Worm (Caenorhabditis elegans) whole organism, L2 larva: ENCODE measurements around the gene srx-66.

Source experiments
- F13H6.1 ChIP-seq: sonication (generic microtip); optimal IDR thresholded peaks from 2 replicates; lab custom pipeline; 2016; ENCODE audit warnings: missing genetic modification characterization, missing compliant biosample characterization
- R02D3.7 ChIP-seq: fragments of 150-350 bp; optimal IDR thresholded peaks from 2 replicates; lab custom pipeline; 2014; ENCODE audit warnings: missing biosample characterization, missing genetic modification characterization
- Y55F3AM.14 ChIP-seq: fragments of 200-800 bp; sonication (Bioruptor generic); optimal IDR thresholded peaks from 2 replicates; lab custom pipeline; 2018; ENCODE audit warnings: mild to moderate bottlenecking, missing genetic modification characterization, missing compliant biosample characterization
- ZK546.5 ChIP-seq: sonication (generic microtip); optimal IDR thresholded peaks from 2 replicates; lab custom pipeline; 2017; ENCODE audit warnings: missing biosample characterization, missing genetic modification characterization
- alr-1 ChIP-seq: fragments of 150-350 bp; optimal IDR thresholded peaks from 2 replicates; lab custom pipeline; 2014; ENCODE audit warnings: missing biosample characterization, missing genetic modification characterization
- aly-2 ChIP-seq: fragments of 150-350 bp; optimal IDR thresholded peaks from 2 replicates; lab custom pipeline; 2014; ENCODE audit warnings: missing biosample characterization, missing genetic modification characterization
- ama-1 ChIP-seq: fragments of 150-350 bp; optimal IDR thresholded peaks from 2 replicates; lab custom pipeline; 2018; ENCODE audit warnings: inconsistent platforms
- ceh-82 ChIP-seq: fragments of 150-350 bp; optimal IDR thresholded peaks from 2 replicates; lab custom pipeline; 2014; ENCODE audit warnings: missing biosample characterization, missing genetic modification characterization
- dmd-4 ChIP-seq: sonication (generic microtip); optimal IDR thresholded peaks from 2 replicates; lab custom pipeline; 2017; ENCODE audit warnings: missing biosample characterization, missing genetic modification characterization
- egl-27 ChIP-seq: sonication (generic microtip); optimal IDR thresholded peaks from 3 replicates; lab custom pipeline; 2017; ENCODE audit warnings: missing biosample characterization, missing genetic modification reagents, missing genetic modification characterization
- elt-1 ChIP-seq: fragments of 150-350 bp; optimal IDR thresholded peaks from 2 replicates; lab custom pipeline; 2014; ENCODE audit warnings: missing biosample characterization, missing genetic modification characterization
- elt-3 ChIP-seq: sonication (generic microtip); optimal IDR thresholded peaks from 2 replicates; lab custom pipeline; 2017; ENCODE audit warnings: missing biosample characterization, missing genetic modification characterization
- fos-1 ChIP-seq: fragments of 150-350 bp; optimal IDR thresholded peaks from 2 replicates; lab custom pipeline; 2014; ENCODE audit warnings: missing biosample characterization, missing genetic modification characterization
- gmeb-1 ChIP-seq: fragments of 150-350 bp; optimal IDR thresholded peaks from 2 replicates; lab custom pipeline; 2014; ENCODE audit warnings: missing biosample characterization, missing genetic modification characterization
- lin-13 ChIP-seq: fragments of 150-350 bp; optimal IDR thresholded peaks from 2 replicates; lab custom pipeline; 2014; ENCODE audit warnings: missing biosample characterization, missing genetic modification reagents, missing genetic modification characterization
- lin-39 ChIP-seq: fragments of 150-350 bp; optimal IDR thresholded peaks from 2 replicates; lab custom pipeline; 2014; ENCODE audit warnings: missing biosample characterization, missing genetic modification reagents, missing genetic modification characterization
- lsy-2 ChIP-seq, 2 experiments: fragments of 150-350 bp in 1 of 2; sonication (generic microtip) in 1 of 2; optimal IDR thresholded peaks; 2 replicates each; lab custom pipeline; 2014 to 2017; ENCODE audit warnings: missing biosample characterization in 2 of 2, missing genetic modification characterization in 2 of 2
- mab-5 ChIP-seq: fragments of 150-350 bp; optimal IDR thresholded peaks from 2 replicates; lab custom pipeline; 2014; ENCODE audit warnings: missing biosample characterization, missing genetic modification characterization
- mbf-1 ChIP-seq: sonication (generic microtip); optimal IDR thresholded peaks from 2 replicates; lab custom pipeline; 2017; ENCODE audit warnings: missing biosample characterization, missing genetic modification characterization
- mdl-1 ChIP-seq, 2 experiments: fragments of 150-350 bp in 1 of 2; sonication (generic microtip) in 1 of 2; optimal IDR thresholded peaks; 2 replicates each; lab custom pipeline; 2017; ENCODE audit warnings: missing biosample characterization in 2 of 2, missing genetic modification characterization in 2 of 2
- nhr-10 ChIP-seq: sonication (generic microtip); optimal IDR thresholded peaks from 2 replicates; lab custom pipeline; 2017; ENCODE audit warnings: missing biosample characterization, missing genetic modification characterization
- nhr-11 ChIP-seq: fragments of 150-350 bp; optimal IDR thresholded peaks from 2 replicates; lab custom pipeline; 2014; ENCODE audit warnings: missing biosample characterization, missing genetic modification characterization
- nhr-12 ChIP-seq: fragments of 150-350 bp; optimal IDR thresholded peaks from 2 replicates; lab custom pipeline; 2014; ENCODE audit warnings: missing biosample characterization, missing genetic modification characterization
- nhr-129 ChIP-seq: fragments of 150-350 bp; optimal IDR thresholded peaks from 2 replicates; lab custom pipeline; 2014; ENCODE audit warnings: missing biosample characterization, missing genetic modification characterization
- nhr-21 ChIP-seq: fragments of 150-350 bp; optimal IDR thresholded peaks from 2 replicates; lab custom pipeline; 2014; ENCODE audit warnings: missing biosample characterization, missing genetic modification characterization
- nhr-23 ChIP-seq: fragments of 150-350 bp; optimal IDR thresholded peaks from 2 replicates; lab custom pipeline; 2014; ENCODE audit warnings: missing biosample characterization, missing genetic modification reagents, missing genetic modification characterization
- nhr-25 ChIP-seq: fragments of 150-350 bp; sonication (generic microtip); optimal IDR thresholded peaks from 3 replicates; lab custom pipeline; 2014; ENCODE audit warnings: missing biosample characterization, missing genetic modification characterization
- nhr-6 ChIP-seq: fragments of 150-350 bp; optimal IDR thresholded peaks from 2 replicates; lab custom pipeline; 2014; ENCODE audit warnings: missing biosample characterization, missing genetic modification characterization
- nhr-77 ChIP-seq: fragments of 150-350 bp; optimal IDR thresholded peaks from 2 replicates; lab custom pipeline; 2014; ENCODE audit warnings: missing biosample characterization, missing genetic modification characterization
- peb-1 ChIP-seq: fragments of 150-350 bp; optimal IDR thresholded peaks from 2 replicates; lab custom pipeline; 2014; ENCODE audit warnings: missing biosample characterization, missing genetic modification characterization
- sem-4 ChIP-seq: fragments of 150-350 bp; optimal IDR thresholded peaks from 2 replicates; lab custom pipeline; 2014; ENCODE audit warnings: missing biosample characterization, missing genetic modification reagents, missing genetic modification characterization
- skn-1 ChIP-seq: sonication (generic microtip); optimal IDR thresholded peaks from 2 replicates; lab custom pipeline; 2017; ENCODE audit warnings: missing biosample characterization, missing genetic modification characterization
- sma-3 ChIP-seq: sonication (generic microtip); optimal IDR thresholded peaks from 2 replicates; lab custom pipeline; 2016; ENCODE audit warnings: missing genetic modification reagents, missing genetic modification characterization, missing compliant biosample characterization
- sma-9 ChIP-seq, 2 experiments: fragments of 150-350 bp in 1 of 2; sonication (generic microtip) in 1 of 2; optimal IDR thresholded peaks; 2 replicates each; lab custom pipeline; 2014 to 2016; ENCODE audit warnings: missing genetic modification characterization in 2 of 2, mild to moderate bottlenecking in 1 of 2, missing biosample characterization in 1 of 2, missing compliant biosample characterization in 1 of 2, missing genetic modification reagents in 1 of 2, moderate library complexity in 1 of 2
- snpc-4 ChIP-seq: fragments of 150-350 bp; optimal IDR thresholded peaks from 2 replicates; lab custom pipeline; 2014; ENCODE audit warnings: missing biosample characterization, missing genetic modification characterization
- unc-39 ChIP-seq: fragments of 150-350 bp; optimal IDR thresholded peaks from 2 replicates; lab custom pipeline; 2014; ENCODE audit warnings: missing biosample characterization, missing genetic modification characterization
- unc-62 ChIP-seq: fragments of 150-350 bp; optimal IDR thresholded peaks from 2 replicates; lab custom pipeline; 2014; ENCODE audit warnings: missing biosample characterization, missing genetic modification reagents, missing genetic modification characterization
- ztf-1 ChIP-seq: fragments of 200-800 bp; sonication (Bioruptor generic); conservative IDR thresholded peaks from 2 replicates; pipeline ENCODE4 v1.3.6; 2022; ENCODE audit warnings: missing genetic modification characterization, missing compliant biosample characterization
- ztf-11 ChIP-seq: sonication (generic microtip); optimal IDR thresholded peaks from 2 replicates; lab custom pipeline; 2017; ENCODE audit warnings: missing biosample characterization, missing genetic modification characterization
- ztf-4 ChIP-seq: fragments of 150-350 bp; optimal IDR thresholded peaks from 2 replicates; lab custom pipeline; 2014; ENCODE audit warnings: missing biosample characterization, missing genetic modification characterization

srx-66 gene

ce11 chrV:3943364-3943763, 24.0 kb downstream of the srx-66 start:
- TF ChIP-seq Y55F3AM.14 (GFP tag; lab: Kevin White, UChicago) = no peak
- no peak for TF ChIP-seq mab-5 (tag; lab: Kevin White, UChicago)
- no peak for TF ChIP-seq lsy-2 (tag; optimal IDR thresholded peaks at IDR 0.05; lab: Kevin White, UChicago)
- TF ChIP-seq sma-3 (GFP tag; lab: Kevin White, UChicago) = no peak
- no peak for TF ChIP-seq snpc-4
- no peak for TF ChIP-seq sma-9 (GFP tag; optimal IDR thresholded peaks at IDR 0.05; lab: Kevin White, UChicago)
- no peak for TF ChIP-seq sma-9 (tag; optimal IDR thresholded peaks at IDR 0.05; lab: Kevin White, UChicago)
- no peak for TF ChIP-seq gmeb-1 (tag; lab: Kevin White, UChicago)
- TF ChIP-seq skn-1 = no peak
- no peak for TF ChIP-seq elt-1
- no peak for TF ChIP-seq alr-1 (tag; lab: Kevin White, UChicago)
- TF ChIP-seq ztf-1 (GFP tag; lab: Robert Waterston, UW) = no peak
- no peak for TF ChIP-seq nhr-25 (tag; lab: Kevin White, UChicago)
- TF ChIP-seq F13H6.1 = no peak
- TF ChIP-seq aly-2 (tag; lab: Kevin White, UChicago) = no peak
- TF ChIP-seq ceh-82 = no peak

DNA sequence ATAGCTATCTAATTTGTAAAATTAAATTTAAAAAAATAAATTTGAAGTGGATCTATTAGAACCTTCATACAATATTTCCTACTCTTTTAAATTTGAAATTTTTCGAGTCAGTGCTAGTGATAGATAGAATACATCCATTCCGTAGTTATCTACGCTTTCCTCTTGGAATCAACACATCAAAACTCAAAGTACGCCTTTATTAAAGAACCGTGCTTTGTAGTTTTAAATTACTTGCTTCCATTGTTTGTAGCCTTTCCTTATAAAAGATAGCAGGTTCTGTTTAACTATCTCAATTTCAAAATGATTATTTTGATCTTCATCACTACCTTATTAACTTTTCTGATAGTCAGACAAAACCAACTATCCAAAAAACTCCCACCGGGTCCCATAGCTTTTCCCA, 25.7 kb downstream of the srx-66 start, which contains the start of gene cyp-35B3:
Gene cyp-35B3 (plus strand): TSS at position 301 of the 400 bp plus-strand sequence.
- TF ChIP-seq dmd-4 = no peak
- no peak for TF ChIP-seq nhr-11 (tag; lab: Kevin White, UChicago)
- no peak for TF ChIP-seq mab-5 (tag; lab: Kevin White, UChicago)
- TF ChIP-seq mdl-1 (tag; optimal IDR thresholded peaks at IDR 0.05; lab: Kevin White, UChicago) = no peak
- TF ChIP-seq nhr-21 (tag; lab: Kevin White, UChicago) = no peak
- TF ChIP-seq mbf-1 (tag; lab: Kevin White, UChicago) = no peak
- no peak for TF ChIP-seq elt-3 (tag; lab: Kevin White, UChicago)
- no peak for TF ChIP-seq Y55F3AM.14 (GFP tag; lab: Kevin White, UChicago)
- TF ChIP-seq nhr-10 (tag; lab: Kevin White, UChicago) = no peak
- no peak for TF ChIP-seq nhr-12 (tag; lab: Kevin White, UChicago)
- TF ChIP-seq egl-27 (tag; lab: Kevin White, UChicago) = no peak
- TF ChIP-seq nhr-25 (tag; lab: Kevin White, UChicago) = no peak
- TF ChIP-seq sma-9 (GFP tag; optimal IDR thresholded peaks at IDR 0.05; lab: Kevin White, UChicago) = no peak
- TF ChIP-seq sma-9 (tag; optimal IDR thresholded peaks at IDR 0.05; lab: Kevin White, UChicago) = no peak
- no peak for TF ChIP-seq sma-3 (GFP tag; lab: Kevin White, UChicago)
- no peak for TF ChIP-seq peb-1 (tag; lab: Kevin White, UChicago)
- no peak for TF ChIP-seq R02D3.7 (tag; lab: Kevin White, UChicago)
- TF ChIP-seq ztf-1 (GFP tag; lab: Robert Waterston, UW) = no peak
- TF ChIP-seq lsy-2 (tag; optimal IDR thresholded peaks at IDR 0.05; lab: Kevin White, UChicago) = no peak
- TF ChIP-seq ZK546.5 (tag; lab: Kevin White, UChicago) = no peak

DNA sequence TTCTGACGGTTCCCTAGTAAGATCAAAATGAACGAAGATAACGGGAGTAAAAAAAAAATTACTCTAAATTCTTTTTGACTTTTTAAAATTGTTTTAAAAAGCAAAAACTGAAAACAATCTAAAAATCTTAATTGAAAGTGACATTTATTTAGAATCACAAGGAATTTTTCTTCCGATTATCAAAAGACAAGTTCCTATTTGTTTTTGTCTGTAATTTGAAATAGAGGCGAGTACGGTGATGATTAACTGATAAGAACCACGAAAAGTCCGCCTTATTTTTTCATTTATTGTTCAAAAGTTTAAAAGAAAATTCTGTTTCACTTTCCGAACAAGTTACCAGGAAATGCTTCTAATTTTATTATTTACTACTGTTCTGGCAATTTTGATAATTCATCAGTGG, 30.3 kb downstream of the srx-66 start, which contains the start of gene dach-1:
Gene dach-1 (plus strand): TSS at position 301 of the 400 bp plus-strand sequence.
- TF ChIP-seq elt-1 (no peak), lin-39 (tag; lab: Kevin White, UChicago) (no peak), sma-9 (GFP tag; optimal IDR thresholded peaks at IDR 0.05; lab: Kevin White, UChicago) (no peak), sma-9 (tag; optimal IDR thresholded peaks at IDR 0.05; lab: Kevin White, UChicago) (no peak), gmeb-1 (tag; lab: Kevin White, UChicago) (no peak), Y55F3AM.14 (GFP tag; lab: Kevin White, UChicago) (no peak), F13H6.1 (no peak), ama-1 (no peak), ztf-4 (no peak), nhr-23 (tag; lab: Kevin White, UChicago) (no peak), snpc-4 (no peak), nhr-6 (tag; lab: Kevin White, UChicago) (no peak), ztf-11 (tag; lab: Kevin White, UChicago) (no peak), unc-39 (tag; lab: Kevin White, UChicago) (no peak), nhr-11 (tag; lab: Kevin White, UChicago) (no peak), mdl-1 (tag; optimal IDR thresholded peaks at IDR 0.05; lab: Kevin White, UChicago) (no peak), lin-13 (GFP tag; lab: Kevin White, UChicago) (no peak)
- TF ChIP-seq, all 48 proteins: peak for 0

DNA sequence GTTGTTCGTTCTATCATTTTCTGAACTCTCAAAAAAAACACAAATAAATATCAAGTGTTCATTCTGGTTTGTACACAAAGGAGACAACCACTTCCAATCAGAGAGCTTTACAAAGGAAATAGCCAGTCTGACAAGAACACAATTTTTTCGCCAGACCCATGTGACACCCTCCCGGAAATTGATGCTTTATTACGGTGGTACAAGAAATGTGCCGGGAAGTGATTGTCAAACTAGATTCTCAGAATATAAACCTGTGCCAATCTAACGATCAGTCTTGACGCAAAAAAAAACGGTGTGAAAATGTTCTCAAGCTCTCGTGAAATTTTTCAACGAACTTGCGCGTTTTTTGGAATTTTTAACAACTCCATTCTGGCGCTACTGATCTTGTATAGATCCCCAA, 34.4 kb downstream of the srx-66 start, which contains the start of gene str-247:
Gene str-247 (plus strand): TSS at position 301 of the 400 bp plus-strand sequence.
- no peak for TF ChIP-seq nhr-129 (tag; lab: Kevin White, UChicago)
- no peak for TF ChIP-seq fos-1 (tag; lab: Kevin White, UChicago)
- TF ChIP-seq alr-1 (tag; lab: Kevin White, UChicago) = no peak
- no peak for TF ChIP-seq R02D3.7 (tag; lab: Kevin White, UChicago)
- TF ChIP-seq skn-1 = no peak
- no peak for TF ChIP-seq unc-62 (GFP tag; lab: Kevin White, UChicago)
- no peak for TF ChIP-seq nhr-77 (tag; lab: Kevin White, UChicago)
- TF ChIP-seq sem-4 (tag; lab: Kevin White, UChicago) = no peak
- TF ChIP-seq elt-3 (tag; lab: Kevin White, UChicago) = no peak
- TF ChIP-seq ceh-82 = no peak
- TF ChIP-seq lin-13 (GFP tag; lab: Kevin White, UChicago) = no peak
- TF ChIP-seq egl-27 (tag; lab: Kevin White, UChicago) = no peak
